Fruit fly (Drosophila melanogaster) Kc167 (cell line): ENCODE data around the gene spz3.

Source experiments
- Myc ChIP-seq: fragments of >200 bp; optimal IDR thresholded peaks from 2 replicates; lab custom pipeline; 2017; ENCODE audit warnings: missing external identifiers
- Sin3A ChIP-seq: fragments of >200 bp; optimal IDR thresholded peaks from 2 replicates; lab custom pipeline; 2018; ENCODE audit warnings: missing external identifiers
- h ChIP-seq: fragments of >200 bp; optimal IDR thresholded peaks from 3 replicates; lab custom pipeline; 2018; ENCODE audit warnings: missing external identifiers
- insv ChIP-seq: fragments of >200 bp; optimal IDR thresholded peaks from 3 replicates; lab custom pipeline; 2018; ENCODE audit warnings: missing external identifiers
- psq ChIP-seq: fragments of >200 bp; optimal IDR thresholded peaks from 2 replicates; lab custom pipeline; 2017; ENCODE audit warnings: missing external identifiers
- ttk ChIP-seq: sonication (Bioruptor generic); optimal IDR thresholded peaks from 2 replicates; lab custom pipeline; 2017; ENCODE audit warnings: missing external identifiers

dm6 chr2L:7827045-7828004, 52.0 kb downstream of the spz3 start, which contains the start of the genes Rack1 and mts:
- TF ChIP-seq h (no peak), Sin3A (lab: Kevin White, UChicago) (no peak), psq (lab: Kevin White, UChicago) (no peak), insv (no peak), ttk (lab: Kevin White, UChicago) (no peak), Myc (lab: Kevin White, UChicago) (no peak)
